Worm (Caenorhabditis elegans) whole organism, L1 larva: ENCODE measurements around the gene srx-121.

Source experiments
- C34B4.2 ChIP-seq: sonication (generic microtip); optimal IDR thresholded peaks from 2 replicates; lab custom pipeline; 2017; ENCODE audit warnings: mild to moderate bottlenecking, missing genetic modification characterization, missing compliant biosample characterization
- blmp-1 ChIP-seq: fragments of 150-350 bp; optimal IDR thresholded peaks from 2 replicates; lab custom pipeline; 2014; ENCODE audit warnings: missing biosample characterization, missing genetic modification characterization
- ceh-8 ChIP-seq: fragments of 200-800 bp; sonication (Bioruptor generic); optimal IDR thresholded peaks from 2 replicates; lab custom pipeline; 2018; ENCODE audit warnings: mild to moderate bottlenecking, missing genetic modification characterization, moderate library complexity, missing compliant biosample characterization
- ceh-88 ChIP-seq: fragments of 200-800 bp; sonication (Bioruptor generic); IDR thresholded peaks from 2 replicates; pipeline ENCODE4 v1.3.6; 2022; ENCODE audit warnings: missing genetic modification characterization, missing compliant biosample characterization
- ces-1 ChIP-seq: fragments of 150-350 bp; optimal IDR thresholded peaks from 2 replicates; lab custom pipeline; 2014; ENCODE audit warnings: missing biosample characterization, missing genetic modification reagents, missing genetic modification characterization
- dpl-1 ChIP-seq, 3 experiments: fragments of 150-350 bp in 2 of 3; sonication (generic microtip) in 1 of 3; optimal IDR thresholded peaks; 2 replicates each; lab custom pipeline; 2014 to 2017; ENCODE audit warnings: missing biosample characterization in 3 of 3, missing genetic modification characterization in 3 of 3, missing genetic modification reagents in 3 of 3
- efl-1 ChIP-seq, 4 experiments: fragments of 150-350 bp; optimal IDR thresholded peaks in 3 of 4; peaks in 1 of 4; 1 replicate in 1 of 4; 2 replicates in 3 of 4; lab custom pipeline; 2014; ENCODE audit warnings: missing biosample characterization in 2 of 4, missing genetic modification characterization in 2 of 4, missing genetic modification reagents in 2 of 4
- efl-3 ChIP-seq: fragments of 200-800 bp; sonication (Bioruptor generic); optimal IDR thresholded peaks from 2 replicates; lab custom pipeline; 2018; ENCODE audit warnings: mild to moderate bottlenecking, missing genetic modification characterization, missing compliant biosample characterization
- egl-27 ChIP-seq, 2 experiments: fragments of 150-350 bp in 1 of 2; sonication (generic microtip); optimal IDR thresholded peaks; 3 replicates each; lab custom pipeline; 2017 to 2018; ENCODE audit warnings: missing biosample characterization in 2 of 2, missing genetic modification characterization in 2 of 2, missing genetic modification reagents in 2 of 2
- elt-2 ChIP-seq: sonication (generic microtip); optimal IDR thresholded peaks from 2 replicates; lab custom pipeline; 2016; ENCODE audit warnings: missing genetic modification characterization, mild to moderate bottlenecking, inconsistent platforms, missing compliant biosample characterization, missing genetic modification reagents
- elt-3 ChIP-seq, 6 experiments: fragments of 150-350 bp in 1 of 6; sonication (generic microtip); optimal IDR thresholded peaks; 2 replicates each; lab custom pipeline; 2017 to 2018; ENCODE audit warnings: missing biosample characterization in 6 of 6, missing genetic modification characterization in 6 of 6, inconsistent platforms in 1 of 6
- isw-1 ChIP-seq: fragments of 200-800 bp; sonication (Bioruptor generic); IDR thresholded peaks from 2 replicates; pipeline ENCODE4 v1.3.6; 2022; ENCODE audit warnings: missing genetic modification characterization, missing compliant biosample characterization
- jun-1 ChIP-seq: fragments of 150-350 bp; optimal IDR thresholded peaks from 2 replicates; lab custom pipeline; 2014; ENCODE audit warnings: missing biosample characterization, missing genetic modification reagents, missing genetic modification characterization
- mab-9 ChIP-seq: fragments of 200-800 bp; sonication (Bioruptor generic); IDR thresholded peaks from 2 replicates; pipeline ENCODE4 v1.3.6; 2022; ENCODE audit warnings: missing genetic modification reagents, missing genetic modification characterization, missing compliant biosample characterization
- mdl-1 ChIP-seq, 2 experiments: fragments of 150-350 bp; optimal IDR thresholded peaks; 2 replicates each; lab custom pipeline; 2014 to 2017; ENCODE audit warnings: missing biosample characterization in 2 of 2, missing genetic modification characterization in 2 of 2, inconsistent platforms in 1 of 2
- mep-1 ChIP-seq: fragments of 150-350 bp; optimal IDR thresholded peaks from 2 replicates; lab custom pipeline; 2014; ENCODE audit warnings: missing biosample characterization, missing genetic modification characterization
- nhr-47 ChIP-seq: sonication (generic microtip); optimal IDR thresholded peaks from 2 replicates; lab custom pipeline; 2016; ENCODE audit warnings: mild to moderate bottlenecking, missing genetic modification characterization, moderate library complexity, missing compliant biosample characterization
- nhr-76 ChIP-seq: sonication (generic microtip); optimal IDR thresholded peaks from 2 replicates; lab custom pipeline; 2017; ENCODE audit warnings: missing biosample characterization, missing genetic modification characterization
- pqm-1 ChIP-seq: sonication (generic microtip); optimal IDR thresholded peaks from 3 replicates; lab custom pipeline; 2017; ENCODE audit warnings: missing biosample characterization, missing genetic modification characterization
- sox-4 ChIP-seq: sonication (generic microtip); optimal IDR thresholded peaks from 2 replicates; lab custom pipeline; 2016; ENCODE audit warnings: missing genetic modification characterization, missing compliant biosample characterization
- tlp-1 ChIP-seq: fragments of 150-350 bp; optimal IDR thresholded peaks from 2 replicates; lab custom pipeline; 2014; ENCODE audit warnings: missing biosample characterization, missing genetic modification characterization
- unc-30 ChIP-seq: sonication (generic microtip); optimal IDR thresholded peaks from 2 replicates; lab custom pipeline; 2017; ENCODE audit warnings: missing biosample characterization, missing genetic modification characterization
- unc-62 ChIP-seq: fragments of 150-350 bp; optimal IDR thresholded peaks from 2 replicates; lab custom pipeline; 2014; ENCODE audit warnings: missing biosample characterization, missing genetic modification reagents, missing genetic modification characterization
- vab-15 ChIP-seq: sonication (generic microtip); optimal IDR thresholded peaks from 2 replicates; lab custom pipeline; 2017; ENCODE audit warnings: missing genotype, mild to moderate bottlenecking, missing genetic modification characterization, missing compliant biosample characterization
- ztf-4 ChIP-seq: fragments of 150-350 bp; optimal IDR thresholded peaks from 2 replicates; lab custom pipeline; 2014; ENCODE audit warnings: missing biosample characterization, missing genetic modification characterization

The srx-121 gene

DNA sequence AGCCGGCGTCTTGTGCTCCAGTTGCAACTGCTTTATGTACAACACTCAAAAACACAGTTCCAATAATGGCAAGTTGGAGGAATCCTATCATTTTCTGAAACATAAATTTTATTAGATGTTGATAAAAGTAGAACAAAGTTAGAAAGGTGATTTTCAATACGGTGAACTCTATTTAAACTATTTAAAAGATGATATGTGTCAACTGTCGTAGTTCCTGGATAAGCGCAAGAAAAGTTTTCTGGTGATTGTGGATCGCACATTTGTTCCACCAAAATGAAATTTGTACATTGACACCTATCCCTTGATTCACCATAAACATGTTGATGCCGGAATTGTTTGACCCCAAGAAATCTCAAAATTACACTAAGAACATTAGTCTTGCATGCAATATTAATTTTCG, 40.5 kb downstream of the srx-121 start, which contains the start of gene C17B7.9:
Gene C17B7.9 (minus strand): TSS at position 101 of the 400 bp plus-strand sequence.
- TF ChIP-seq jun-1 (tag; lab: Kevin White, UChicago), result no peak
- no peak for TF ChIP-seq mep-1 (tag; lab: Kevin White, UChicago)
- TF ChIP-seq unc-62, result no peak
- no peak for TF ChIP-seq unc-30 (tag; lab: Kevin White, UChicago)
- no peak for TF ChIP-seq vab-15 (tag; lab: Kevin White, UChicago)
- no peak for TF ChIP-seq elt-3 (tag; optimal IDR thresholded peaks at IDR 0.05; lab: Kevin White, UChicago)
- no peak for TF ChIP-seq ceh-88 (GFP tag; lab: Robert Waterston, UW)
- TF ChIP-seq blmp-1, result no peak
- no peak for TF ChIP-seq nhr-47 (tag; lab: Kevin White, UChicago)
- TF ChIP-seq tlp-1 (tag; lab: Kevin White, UChicago), result no peak
- TF ChIP-seq dpl-1 (GFP tag; optimal IDR thresholded peaks at IDR 0.05; lab: Kevin White, UChicago), result no peak
- no peak for TF ChIP-seq mab-9 (GFP tag; lab: Robert Waterston, UW)
- no peak for TF ChIP-seq isw-1
- no peak for TF ChIP-seq elt-2 (tag; lab: Kevin White, UChicago)
- TF ChIP-seq mdl-1 (tag; optimal IDR thresholded peaks at IDR 0.05; lab: Kevin White, UChicago), result no peak
- no peak for TF ChIP-seq efl-3 (GFP tag; lab: Kevin White, UChicago)
- no peak for TF ChIP-seq ces-1 (GFP tag; lab: Kevin White, UChicago)
- TF ChIP-seq ceh-8 (GFP tag; lab: Kevin White, UChicago), result no peak

DNA sequence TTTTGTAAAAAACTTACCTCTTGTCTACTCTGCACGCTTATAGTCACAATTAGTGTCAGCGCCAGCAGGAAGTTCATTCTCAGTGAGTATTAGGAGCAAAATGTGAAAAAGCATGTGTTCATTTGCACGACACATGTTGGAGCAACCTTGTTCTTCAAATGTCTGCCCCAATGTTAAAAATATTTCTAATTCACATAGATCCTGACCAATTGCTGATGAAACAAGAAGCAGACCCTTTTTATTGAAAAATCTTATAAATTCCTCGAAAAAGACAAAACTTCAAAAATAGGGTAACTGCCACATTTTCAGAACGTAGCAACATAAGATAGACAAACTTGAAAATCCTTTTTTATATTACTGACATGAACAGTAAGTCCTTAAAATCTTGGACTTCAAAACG, 48.4 kb downstream of the srx-121 start, which contains the start of gene C17B7.8:
Gene C17B7.8 (minus strand): TSS at position 101 of the 400 bp plus-strand sequence.
- no peak for TF ChIP-seq egl-27 (tag; optimal IDR thresholded peaks at IDR 0.05; lab: Kevin White, UChicago)
- no peak for TF ChIP-seq efl-1 (optimal IDR thresholded peaks at IDR 0.05; lab: Kevin White, UChicago)
- TF ChIP-seq efl-1 (GFP tag; optimal IDR thresholded peaks at IDR 0.05 in 1 of 2; lab: Kevin White, UChicago), result no peak
- no peak for TF ChIP-seq C34B4.2 (tag; lab: Kevin White, UChicago)
- TF ChIP-seq pqm-1 (tag; lab: Kevin White, UChicago), result no peak
- TF ChIP-seq nhr-76 (tag; lab: Kevin White, UChicago), result no peak
- TF ChIP-seq isw-1, result no peak
- no peak for TF ChIP-seq ztf-4
- TF ChIP-seq sox-4, result no peak
- no peak for TF ChIP-seq blmp-1
- TF ChIP-seq, all 84 proteins: peak for 0
